Worm (Caenorhabditis elegans) whole organism, L4 larva: ENCODE data around the gene his-39.
A peak's percentile ranks its signal among the peaks of the same experiment; 100 is the strongest.

Experiments
- D1046.2 ChIP-seq: fragments of 200-800 bp; sonication (Bioruptor generic); IDR thresholded peaks from 2 replicates; pipeline ENCODE4 v1.3.6; 2022; ENCODE audit warnings: missing genetic modification characterization, missing compliant biosample characterization
- F26F4.8 ChIP-seq: fragments of 200-800 bp; sonication (Bioruptor generic); conservative IDR thresholded peaks from 2 replicates; pipeline ENCODE4 v1.3.6; 2022; ENCODE audit warnings: missing genetic modification characterization, missing compliant biosample characterization
- F37D6.2 ChIP-seq: sonication (generic microtip); optimal IDR thresholded peaks from 2 replicates; lab custom pipeline; 2016; ENCODE audit warnings: mild to moderate bottlenecking, missing genetic modification characterization, missing compliant biosample characterization
- T26A8.4 ChIP-seq: fragments of 200-800 bp; sonication (Bioruptor generic); IDR thresholded peaks from 2 replicates; pipeline ENCODE4 v1.3.6; 2022; ENCODE audit warnings: missing genetic modification characterization, missing compliant biosample characterization
- Y48G9A.11 ChIP-seq: fragments of 200-800 bp; sonication (Bioruptor generic); IDR thresholded peaks from 2 replicates; pipeline ENCODE4 v1.3.6; 2022; ENCODE audit warnings: missing genetic modification reagents, missing genetic modification characterization, missing compliant biosample characterization
- aha-1 ChIP-seq: fragments of 150-350 bp; peaks from one replicate; lab custom pipeline; 2014; ENCODE audit warnings: missing biosample characterization, missing genetic modification characterization
- aly-2 ChIP-seq: sonication (generic microtip); optimal IDR thresholded peaks from 2 replicates; lab custom pipeline; 2018; ENCODE audit warnings: missing biosample characterization, missing genetic modification characterization
- ama-1 ChIP-seq: fragments of 150-350 bp; optimal IDR thresholded peaks from 2 replicates; lab custom pipeline; 2014; ENCODE audit warnings: inconsistent platforms, mixed read lengths
- arid-1 ChIP-seq: fragments of 200-800 bp; sonication (Bioruptor generic); conservative IDR thresholded peaks from 2 replicates; pipeline ENCODE4 v1.3.6; 2022; ENCODE audit warnings: missing genetic modification reagents, missing genetic modification characterization, missing compliant biosample characterization
- ceh-20 ChIP-seq: fragments of 200-800 bp; sonication (Bioruptor generic); IDR thresholded peaks from 2 replicates; pipeline ENCODE4 v1.3.6; 2022; ENCODE audit warnings: missing genetic modification reagents, missing genetic modification characterization, missing compliant biosample characterization
- ceh-32 ChIP-seq: sonication (generic microtip); optimal IDR thresholded peaks from 2 replicates; lab custom pipeline; 2016; ENCODE audit warnings: mild to moderate bottlenecking, missing genetic modification characterization, missing compliant biosample characterization; ENCODE audit not compliant: poor library complexity
- ceh-44 ChIP-seq: fragments of 200-800 bp; sonication (Bioruptor generic); IDR thresholded peaks from 2 replicates; pipeline ENCODE4 v1.3.6; 2022; ENCODE audit warnings: missing genetic modification reagents, missing genetic modification characterization, missing compliant biosample characterization
- ceh-62 ChIP-seq: sonication (generic microtip); optimal IDR thresholded peaks from 2 replicates; lab custom pipeline; 2017; ENCODE audit warnings: missing biosample characterization, missing genetic modification characterization
- ces-1 ChIP-seq: fragments of 150-350 bp; sonication (generic microtip); optimal IDR thresholded peaks from 4 replicates; lab custom pipeline; 2014; ENCODE audit warnings: missing biosample characterization, missing genetic modification reagents, missing genetic modification characterization
- daf-12 ChIP-seq: fragments of 150-350 bp; optimal IDR thresholded peaks from 2 replicates; lab custom pipeline; 2014; ENCODE audit warnings: missing biosample characterization, missing genetic modification reagents, missing genetic modification characterization
- daf-16 ChIP-seq, 3 experiments: sonication (generic microtip); optimal IDR thresholded peaks; 2 replicates each; lab custom pipeline; 2016 to 2017; ENCODE audit warnings: missing genetic modification characterization in 3 of 3, missing genetic modification reagents in 3 of 3, mild to moderate bottlenecking in 2 of 3, missing compliant biosample characterization in 2 of 3, missing biosample characterization in 1 of 3, moderate library complexity in 1 of 3
- daf-8 ChIP-seq: fragments of 200-800 bp; sonication (Bioruptor generic); IDR thresholded peaks from 2 replicates; pipeline ENCODE4 v1.3.6; 2022; ENCODE audit warnings: missing genetic modification characterization, missing compliant biosample characterization
- dmd-8 ChIP-seq: fragments of 200-800 bp; sonication (Bioruptor generic); IDR thresholded peaks from 2 replicates; pipeline ENCODE4 v1.3.6; 2022; ENCODE audit warnings: missing genetic modification characterization, missing compliant biosample characterization
- dve-1 ChIP-seq: sonication (generic microtip); optimal IDR thresholded peaks from 2 replicates; lab custom pipeline; 2017; ENCODE audit warnings: antibody characterized with exemption, mild to moderate bottlenecking, missing genetic modification characterization, missing compliant biosample characterization; ENCODE audit not compliant: insufficient read depth
- gei-8 ChIP-seq: fragments of 200-800 bp; sonication (Bioruptor generic); optimal IDR thresholded peaks from 2 replicates; lab custom pipeline; 2018; ENCODE audit warnings: mild to moderate bottlenecking, missing genetic modification characterization, missing compliant biosample characterization
- hmg-1.1 ChIP-seq: fragments of 200-800 bp; sonication (Bioruptor generic); IDR thresholded peaks from 2 replicates; pipeline ENCODE4 v1.3.6; 2022; ENCODE audit warnings: missing genetic modification reagents, missing genetic modification characterization, missing compliant biosample characterization
- lim-7 ChIP-seq: fragments of 200-800 bp; sonication (Bioruptor generic); IDR thresholded peaks from 2 replicates; pipeline ENCODE4 v1.3.6; 2022; ENCODE audit warnings: missing genetic modification characterization, missing compliant biosample characterization
- lin-13 ChIP-seq: fragments of 150-350 bp; optimal IDR thresholded peaks from 2 replicates; lab custom pipeline; 2014; ENCODE audit warnings: missing biosample characterization, missing genetic modification reagents, missing genetic modification characterization
- lin-15B ChIP-seq: fragments of 150-350 bp; sonication (generic microtip); optimal IDR thresholded peaks from 3 replicates; lab custom pipeline; 2014; ENCODE audit warnings: missing biosample characterization, missing genetic modification characterization
- lin-29 ChIP-seq: fragments of 200-800 bp; sonication (Bioruptor generic); IDR thresholded peaks from 2 replicates; pipeline ENCODE4 v1.3.6; 2022; ENCODE audit warnings: missing genetic modification reagents, missing genetic modification characterization, missing compliant biosample characterization
- lir-3 ChIP-seq: sonication (generic microtip); optimal IDR thresholded peaks from 2 replicates; lab custom pipeline; 2016; ENCODE audit warnings: mild to moderate bottlenecking, missing genetic modification characterization, missing compliant biosample characterization
- madf-5 ChIP-seq, 2 experiments: fragments of 200-800 bp; sonication (Bioruptor generic); IDR thresholded peaks; 2 replicates each; pipeline ENCODE4 v1.3.6; 2022; ENCODE audit warnings: missing compliant biosample characterization in 2 of 2, missing genetic modification characterization in 2 of 2
- mdl-1 ChIP-seq, 2 experiments: fragments of 150-350 bp in 1 of 2; sonication (generic microtip) in 1 of 2; optimal IDR thresholded peaks; 2 replicates each; lab custom pipeline; 2014 to 2017; ENCODE audit warnings: missing biosample characterization in 2 of 2, missing genetic modification characterization in 2 of 2
- mdt-29 ChIP-seq: fragments of 200-800 bp; sonication (Bioruptor generic); IDR thresholded peaks from 2 replicates; pipeline ENCODE4 v1.3.6; 2022; ENCODE audit warnings: missing genetic modification reagents, missing genetic modification characterization, missing compliant biosample characterization
- mep-1 ChIP-seq: fragments of 150-350 bp; sonication (generic microtip); optimal IDR thresholded peaks from 3 replicates; lab custom pipeline; 2014; ENCODE audit warnings: missing biosample characterization, missing genetic modification characterization
- mes-2 ChIP-seq: sonication (generic microtip); optimal IDR thresholded peaks from 2 replicates; lab custom pipeline; 2016; ENCODE audit warnings: missing genotype, mild to moderate bottlenecking, missing genetic modification characterization, missing compliant biosample characterization; ENCODE audit not compliant: poor library complexity, severe bottlenecking
- mxl-3 ChIP-seq: fragments of 200-800 bp; sonication (Bioruptor generic); optimal IDR thresholded peaks from 2 replicates; lab custom pipeline; 2018; ENCODE audit warnings: mild to moderate bottlenecking, missing genetic modification characterization, missing compliant biosample characterization
- nhr-111 ChIP-seq: fragments of 200-800 bp; sonication (Bioruptor generic); optimal IDR thresholded peaks from 2 replicates; lab custom pipeline; 2018; ENCODE audit warnings: mild to moderate bottlenecking, missing genetic modification characterization, missing compliant biosample characterization
- nhr-25 ChIP-seq: sonication (generic microtip); optimal IDR thresholded peaks from 2 replicates; lab custom pipeline; 2017; ENCODE audit warnings: missing genetic modification characterization, mild to moderate bottlenecking, missing compliant biosample characterization, antibody characterized with exemption, moderate library complexity, borderline replicate concordance; ENCODE audit not compliant: insufficient read depth
- nhr-28 ChIP-seq: fragments of 150-350 bp; optimal IDR thresholded peaks from 2 replicates; lab custom pipeline; 2014; ENCODE audit warnings: missing biosample characterization, missing genetic modification characterization
- nhr-41 ChIP-seq: fragments of 200-800 bp; sonication (Bioruptor generic); IDR thresholded peaks from 2 replicates; pipeline ENCODE4 v1.3.6; 2022; ENCODE audit warnings: missing genetic modification reagents, missing genetic modification characterization, missing compliant biosample characterization
- nhr-42 ChIP-seq: fragments of 200-800 bp; sonication (Bioruptor generic); IDR thresholded peaks from 2 replicates; pipeline ENCODE4 v1.3.6; 2022; ENCODE audit warnings: missing genetic modification characterization, missing compliant biosample characterization
- nhr-48 ChIP-seq: sonication (generic microtip); optimal IDR thresholded peaks from 2 replicates; lab custom pipeline; 2016; ENCODE audit warnings: mild to moderate bottlenecking, missing genetic modification characterization, missing compliant biosample characterization
- nhr-76 ChIP-seq: fragments of 150-350 bp; optimal IDR thresholded peaks from 2 replicates; lab custom pipeline; 2014; ENCODE audit warnings: missing biosample characterization, missing genetic modification characterization
- pha-4 ChIP-seq, 2 experiments: fragments of 150-350 bp in 1 of 2; fragments of 200-800 bp in 1 of 2; sonication (Bioruptor generic) in 1 of 2; IDR thresholded peaks in 1 of 2; optimal IDR thresholded peaks in 1 of 2; 2 replicates each; pipeline versions ENCODE4 v1.3.6 to Lab custom; 2014 to 2022; ENCODE audit warnings: missing genetic modification characterization in 2 of 2, missing genetic modification reagents in 2 of 2, missing biosample characterization in 1 of 2, missing compliant biosample characterization in 1 of 2
- pqm-1 ChIP-seq: sonication (generic microtip); optimal IDR thresholded peaks from 2 replicates; lab custom pipeline; 2017; ENCODE audit warnings: missing biosample characterization, missing genetic modification characterization
- saeg-2 ChIP-seq: fragments of 200-800 bp; sonication (Bioruptor generic); IDR thresholded peaks from 2 replicates; pipeline ENCODE4 v1.3.6; 2022; ENCODE audit warnings: missing genetic modification reagents, missing genetic modification characterization, missing compliant biosample characterization
- set-16 ChIP-seq: fragments of 200-800 bp; sonication (Bioruptor generic); IDR thresholded peaks from 2 replicates; pipeline ENCODE4 v1.3.6; 2022; ENCODE audit warnings: missing genetic modification reagents, missing genetic modification characterization, missing compliant biosample characterization
- skn-1 ChIP-seq: fragments of 150-350 bp; optimal IDR thresholded peaks from 2 replicates; lab custom pipeline; 2014; ENCODE audit warnings: missing biosample characterization, missing genetic modification characterization
- spr-1 ChIP-seq: sonication (generic microtip); optimal IDR thresholded peaks from 2 replicates; lab custom pipeline; 2016; ENCODE audit warnings: mild to moderate bottlenecking, missing genetic modification characterization, missing compliant biosample characterization
- tra-1 ChIP-seq: fragments of 200-800 bp; sonication (Bioruptor generic); IDR thresholded peaks from 2 replicates; pipeline ENCODE4 v1.3.6; 2022; ENCODE audit warnings: missing genetic modification reagents, missing genetic modification characterization, missing compliant biosample characterization
- zag-1 ChIP-seq: fragments of 150-350 bp; optimal IDR thresholded peaks from 2 replicates; lab custom pipeline; 2014; ENCODE audit warnings: missing biosample characterization, missing genetic modification characterization
- zfp-3 ChIP-seq: fragments of 200-800 bp; sonication (Bioruptor generic); conservative IDR thresholded peaks from 2 replicates; pipeline ENCODE4 v1.3.6; 2022; ENCODE audit warnings: missing genetic modification reagents, missing genetic modification characterization, missing compliant biosample characterization
- zip-11 ChIP-seq: fragments of 200-800 bp; sonication (Bioruptor generic); IDR thresholded peaks from 2 replicates; pipeline ENCODE4 v1.3.6; 2022; ENCODE audit warnings: missing genetic modification characterization, missing compliant biosample characterization
- ztf-7 ChIP-seq: fragments of 150-350 bp; optimal IDR thresholded peaks from 2 replicates; lab custom pipeline; 2014; ENCODE audit warnings: missing biosample characterization, missing genetic modification characterization

Gene his-39

DNA sequence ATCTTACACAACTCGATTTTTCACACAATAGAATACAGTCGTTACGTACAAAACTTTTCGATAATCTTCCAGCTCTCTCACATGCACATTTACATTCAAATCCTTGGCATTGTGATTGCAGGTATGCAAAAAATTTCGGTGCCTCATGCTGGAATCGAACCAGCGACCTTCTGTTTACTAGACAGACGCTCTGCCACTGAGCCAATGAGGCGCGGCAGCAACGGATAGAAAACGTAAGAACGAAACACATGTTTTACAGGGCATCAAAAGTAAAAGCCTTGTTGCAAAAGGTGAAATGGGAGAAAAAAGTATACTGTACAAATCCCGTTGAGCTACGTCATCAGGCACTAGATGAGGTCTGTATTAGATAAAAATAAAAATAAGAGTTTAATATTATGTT, 40.3 kb upstream of the his-39 start (continued):
- peak; percentile 15 for TF ChIP-seq nhr-111 (GFP tag; lab: Kevin White, UChicago)
- no peak for TF ChIP-seq mxl-3 (GFP tag; lab: Kevin White, UChicago)
- TF ChIP-seq pqm-1 (tag; lab: Kevin White, UChicago), result no peak
- no peak for TF ChIP-seq ceh-32
- no peak for TF ChIP-seq aha-1 (tag; lab: Kevin White, UChicago)
- no peak for TF ChIP-seq zag-1 (tag; lab: Kevin White, UChicago)
- no peak for TF ChIP-seq ama-1 (lab: Kevin White, UChicago)
- TF ChIP-seq ceh-20 (GFP tag; lab: Robert Waterston, UW), result no peak
- peak; percentile 31 for TF ChIP-seq lir-3 (tag; lab: Kevin White, UChicago)
- TF ChIP-seq daf-16 (GFP tag; optimal IDR thresholded peaks at IDR 0.05; lab: Kevin White, UChicago), result peak in 1 of 2 experiments; percentile 55
- TF ChIP-seq daf-16 (tag; optimal IDR thresholded peaks at IDR 0.05; lab: Kevin White, UChicago), result peak; percentile 66
- no peak for TF ChIP-seq saeg-2 (GFP tag; lab: Robert Waterston, UW)
- no peak for TF ChIP-seq lin-15B (tag; lab: Kevin White, UChicago)
- peak; percentile 46; the same call in 1 of the 2 replicates for TF ChIP-seq tra-1 (GFP tag; lab: Robert Waterston, UW)
- no peak for TF ChIP-seq dve-1
- 0 out of 2 replicates have a peak, but pooled peaks have one; percentile 45 for TF ChIP-seq hmg-1.1 (GFP tag; lab: Robert Waterston, UW)
- TF ChIP-seq ceh-62 (tag; lab: Kevin White, UChicago), result no peak
- TF ChIP-seq dmd-8 (GFP tag; lab: Robert Waterston, UW), result 0 out of 2 replicates have a peak, but pooled peaks have one; percentile 62
- TF ChIP-seq set-16 (GFP tag; lab: Robert Waterston, UW), result no peak
- TF ChIP-seq ceh-44 (GFP tag; lab: Robert Waterston, UW), result no peak; the same call in 1 of the 2 replicates
- TF ChIP-seq lin-29 (GFP tag; lab: Robert Waterston, UW), result no peak
- TF ChIP-seq nhr-28, result no peak
- TF ChIP-seq T26A8.4 (GFP tag; lab: Robert Waterston, UW), result no peak
- TF ChIP-seq nhr-41 (GFP tag; lab: Robert Waterston, UW), result peak; percentile 50; the same call in 1 of the 2 replicates
- TF ChIP-seq spr-1 (tag; lab: Kevin White, UChicago), result no peak
- TF ChIP-seq nhr-25 (tag; lab: Kevin White, UChicago), result no peak
- peak; percentile 38 for TF ChIP-seq gei-8 (GFP tag; lab: Kevin White, UChicago)
- peak; percentile 58 for TF ChIP-seq mes-2
- TF ChIP-seq F37D6.2 (tag; lab: Kevin White, UChicago), result no peak
- TF ChIP-seq mep-1 (tag; lab: Kevin White, UChicago), result peak; percentile 36
- peak; percentile 61; the same call in 1 of the 2 replicates for TF ChIP-seq nhr-42
- no peak for TF ChIP-seq aly-2 (tag; lab: Kevin White, UChicago)
- no peak for TF ChIP-seq mdl-1 (tag; optimal IDR thresholded peaks at IDR 0.05; lab: Kevin White, UChicago)
- TF ChIP-seq daf-8 (GFP tag; lab: Robert Waterston, UW), result no peak
- TF ChIP-seq zfp-3, result no peak
- TF ChIP-seq F26F4.8 (GFP tag; lab: Robert Waterston, UW), result 0 out of 2 replicates have a peak, but pooled peaks have one; percentile 41
- no peak for TF ChIP-seq madf-5 (GFP tag; IDR thresholded peaks at IDR 0.05; lab: Robert Waterston, UW)
- TF ChIP-seq Y48G9A.11, result peak; percentile 27; the same call in 1 of the 2 replicates
- TF ChIP-seq ces-1 (GFP tag; lab: Kevin White, UChicago), result no peak
- peak; percentile 65 for TF ChIP-seq pha-4 (GFP tag; IDR thresholded peaks at IDR 0.05; lab: Robert Waterston, UW)
- TF ChIP-seq pha-4 (tag; optimal IDR thresholded peaks at IDR 0.05; lab: Kevin White, UChicago), result no peak
- no peak for TF ChIP-seq D1046.2 (GFP tag; lab: Robert Waterston, UW)
- TF ChIP-seq nhr-76 (tag; lab: Kevin White, UChicago), result no peak
- peak; percentile 43; the same call in 1 of the 2 replicates for TF ChIP-seq arid-1 (GFP tag; lab: Robert Waterston, UW)
- no peak for TF ChIP-seq ztf-7
- TF ChIP-seq skn-1, result no peak
- TF ChIP-seq zip-11 (GFP tag; lab: Robert Waterston, UW), result no peak
- no peak for TF ChIP-seq nhr-48
- no peak for TF ChIP-seq daf-12 (tag; lab: Kevin White, UChicago)
- TF ChIP-seq mdt-29 (GFP tag; lab: Robert Waterston, UW), result no peak; the same call in 1 of the 2 replicates
- peak; percentile 69 for TF ChIP-seq lim-7
- no peak for TF ChIP-seq lin-13 (GFP tag; lab: Kevin White, UChicago)
